Worm (Caenorhabditis elegans): ENCODE measurements around the gene C05E11.7.

Gene C05E11.7

ce11 chrX:4569276-4569675 lies 16.2 kb downstream of the C05E11.7 start:
- TF ChIP-seq chd-7 (tag; optimal IDR thresholded peaks at IDR 0.05) (no peak), madf-6 (GFP tag; IDR thresholded peaks at IDR 0.05) (no peak), rcor-1 (GFP tag; IDR thresholded peaks at IDR 0.05) (no peak), K11D2.4 (GFP tag; IDR thresholded peaks at IDR 0.05) (no peak), aptf-2 (GFP tag; conservative IDR thresholded peaks at IDR 0.05) (no peak), attf-5 (GFP tag; optimal IDR thresholded peaks at IDR 0.05) (no peak), die-1 (tag; optimal IDR thresholded peaks at IDR 0.05) (no peak), mes-4 (tag; optimal IDR thresholded peaks at IDR 0.05) (no peak), F39B2.1 (GFP tag; IDR thresholded peaks at IDR 0.05) (no peak), atf-7 (tag; optimal IDR thresholded peaks at IDR 0.05) (no peak), hmg-20 (GFP tag; IDR thresholded peaks at IDR 0.05) (no peak), Y95B8A.8 (GFP tag; IDR thresholded peaks at IDR 0.05) (no peak), gei-17 (GFP tag; optimal IDR thresholded peaks at IDR 0.05) (no peak), T07F8.4 (tag; optimal IDR thresholded peaks at IDR 0.05) (no peak), F37B4.10 (GFP tag; IDR thresholded peaks at IDR 0.05) (no peak), snpc-1.1 (tag; optimal IDR thresholded peaks at IDR 0.05; ENCODE audit: insufficient read depth) (no peak), dpff-1 (tag; optimal IDR thresholded peaks at IDR 0.05) (no peak), egl-18 (GFP tag; IDR thresholded peaks at IDR 0.05) (no peak)

ce11 chrX:4567110-4567509 lies 18.4 kb downstream of the C05E11.7 start:
- peak; percentile 74 for TF ChIP-seq nhr-80 (tag; optimal IDR thresholded peaks at IDR 0.05)
- TF ChIP-seq pha-4 (tag; optimal IDR thresholded peaks at IDR 0.05), result peak; percentile 15
- TF ChIP-seq atf-7 (tag; optimal IDR thresholded peaks at IDR 0.05), result no peak

DNA sequence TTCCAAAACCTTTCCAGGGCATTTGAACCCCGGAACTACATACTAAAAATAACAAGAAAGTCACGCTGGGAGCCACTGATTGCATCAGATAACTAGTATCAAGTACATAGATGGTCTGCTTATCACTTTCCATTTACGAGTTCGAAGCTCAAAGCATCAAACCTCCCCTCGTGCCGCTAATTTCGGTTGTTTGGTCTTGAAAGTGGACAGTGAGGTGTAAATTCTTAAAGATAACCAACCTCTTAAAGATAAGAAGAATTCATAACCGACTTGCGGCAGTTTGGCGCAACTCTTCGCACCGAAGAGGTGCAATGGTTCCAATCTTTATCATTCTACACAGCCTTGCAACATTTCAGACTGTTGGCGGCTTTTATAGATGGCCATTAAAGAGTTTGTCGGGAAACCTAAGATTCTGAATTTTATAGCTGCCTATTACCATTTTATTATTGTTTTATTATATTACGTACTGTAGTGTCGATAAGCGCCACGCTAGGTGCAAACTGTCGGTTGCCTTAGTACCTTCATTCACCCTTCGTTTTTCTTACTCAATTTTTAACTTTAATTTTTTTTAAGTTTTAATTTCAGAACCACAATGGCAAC lies 20.7 kb downstream of the C05E11.7 start, which contains the start of gene amt-4:
Gene amt-4 (plus strand): TSS at position 586 of the 600 bp plus-strand sequence.
- TF ChIP-seq ztf-22 (GFP tag; optimal IDR thresholded peaks at IDR 0.05) (peak; percentile 0), ceh-91 (GFP tag; IDR thresholded peaks at IDR 0.05) (no peak), dox-1 (GFP tag; IDR thresholded peaks at IDR 0.05) (0 out of 2 replicates have a peak, but pooled peaks have one; percentile 26), ztf-6 (GFP tag; IDR thresholded peaks at IDR 0.05) (no peak), nhr-80 (tag; optimal IDR thresholded peaks at IDR 0.05) (peak; percentile 91), ztf-18 (tag; optimal IDR thresholded peaks at IDR 0.05) (no peak)

- TF ChIP-seq tbp1 (GFP tag; optimal IDR thresholded peaks at IDR 0.05) (no peak), somi-1 (GFP tag; optimal IDR thresholded peaks at IDR 0.05) (no peak), F33H1.4 (GFP tag; IDR thresholded peaks at IDR 0.05) (no peak), nhr-120 (GFP tag; IDR thresholded peaks at IDR 0.05) (no peak), let-607 (tag; optimal IDR thresholded peaks at IDR 0.05) (no peak), B0261.1 (tag; optimal IDR thresholded peaks at IDR 0.05) (no peak), lin-26 (GFP tag; IDR thresholded peaks at IDR 0.05) (no peak), Y53G8AR.9 (GFP tag; conservative IDR thresholded peaks at IDR 0.05) (no peak), F57A8.1 (GFP tag; optimal IDR thresholded peaks at IDR 0.05) (no peak), mcd-1 (GFP tag; IDR thresholded peaks at IDR 0.05) (no peak), F10E7.11 (tag; optimal IDR thresholded peaks at IDR 0.05) (no peak), let-526 (GFP tag; IDR thresholded peaks at IDR 0.05) (no peak), F23B12.7 (tag; optimal IDR thresholded peaks at IDR 0.05; ENCODE audit: insufficient read depth) (no peak), snpc-1.1 (tag; optimal IDR thresholded peaks at IDR 0.05; ENCODE audit: insufficient read depth) (no peak), sptf-2 (GFP tag; optimal IDR thresholded peaks at IDR 0.05) (no peak), madf-10 (tag; optimal IDR thresholded peaks at IDR 0.05) (no peak)
Observed at ce11 chrX:4562288-4562687, 23.2 kb downstream of the C05E11.7 start.

All from whole organism, young adult.